Worm (Caenorhabditis elegans): ENCODE measurements around the gene sup-36.
A peak's percentile ranks its signal among the peaks of the same experiment; 100 is the strongest.

The sup-36 gene

ce11 chrIV:6646905-6647304, 45.4 kb downstream of the sup-36 start:
- TF ChIP-seq arid-1 (GFP tag; conservative IDR thresholded peaks at IDR 0.05) (no peak), tra-1 (GFP tag; IDR thresholded peaks at IDR 0.05) (no peak), lsy-2 (tag; optimal IDR thresholded peaks at IDR 0.05) (no peak), ceh-82 (tag; optimal IDR thresholded peaks at IDR 0.05) (no peak), snpc-1.2 (GFP tag; IDR thresholded peaks at IDR 0.05) (no peak), mdt-29 (GFP tag; IDR thresholded peaks at IDR 0.05) (no peak), nhr-102 (tag; optimal IDR thresholded peaks at IDR 0.05) (no peak), dmd-6 (GFP tag; IDR thresholded peaks at IDR 0.05) (no peak), T20F7.1 (GFP tag; optimal IDR thresholded peaks at IDR 0.05) (no peak), gei-8 (GFP tag; optimal IDR thresholded peaks at IDR 0.05) (no peak), sdz-12 (GFP tag; optimal IDR thresholded peaks at IDR 0.05) (no peak), php-3 (GFP tag; IDR thresholded peaks at IDR 0.05) (no peak), ama-1 (optimal IDR thresholded peaks at IDR 0.05) (no peak), daf-16 (GFP tag; optimal IDR thresholded peaks at IDR 0.05) (no peak), daf-16 (tag; optimal IDR thresholded peaks at IDR 0.05) (no peak), spr-3 (GFP tag; optimal IDR thresholded peaks at IDR 0.05) (no peak), rbr-2 (tag; optimal IDR thresholded peaks at IDR 0.05) (no peak)

DNA sequence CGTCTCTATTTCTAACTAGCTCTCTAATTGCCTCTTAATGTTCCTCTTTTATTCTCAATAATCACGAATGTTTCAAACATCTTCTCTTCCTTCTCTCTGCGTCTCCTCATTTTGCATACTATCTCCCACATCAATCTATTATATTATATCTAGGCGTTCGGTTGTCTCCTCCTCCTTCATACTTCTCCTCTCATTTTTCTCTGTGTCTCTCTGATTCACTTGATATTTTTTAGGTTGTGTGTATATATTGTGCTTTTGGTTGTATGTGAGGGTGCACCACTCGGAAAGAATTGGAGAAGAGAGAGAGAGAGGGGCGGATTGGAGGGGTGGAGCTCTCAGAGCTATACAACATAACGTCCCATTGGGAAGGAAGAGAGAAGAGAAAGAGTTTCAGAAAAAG, 47.2 kb downstream of the sup-36 start:
- TF ChIP-seq nhr-10 (tag; optimal IDR thresholded peaks at IDR 0.05) (no peak), daf-19 (GFP tag; conservative IDR thresholded peaks at IDR 0.05) (no peak), daf-8 (GFP tag; IDR thresholded peaks at IDR 0.05) (no peak), rbr-2 (tag; optimal IDR thresholded peaks at IDR 0.05) (peak; percentile 19), lsy-2 (tag; optimal IDR thresholded peaks at IDR 0.05) (peak in 1 of 2 experiments; percentile 32), zfp-2 (tag; optimal IDR thresholded peaks at IDR 0.05) (no peak)

Data from whole organism, L4 larva.